Fruit fly (Drosophila melanogaster) whole organism, larva: Measurements from ENCODE around the gene hb.

Experiments
- noc ChIP-seq: fragments of 200-800 bp; sonication (Bioruptor generic); optimal IDR thresholded peaks from 3 replicates; lab custom pipeline; 2019; ENCODE audit warnings: missing biosample characterization, mild to moderate bottlenecking, missing genetic modification characterization, moderate library complexity

Gene hb

dm6 chr3R:8697772-8698259, at the start of gene hb:
TSS of gene hb (minus strand) at chr3R:8697822.
- no peak for TF ChIP-seq noc (tag; lab: Kevin White, UChicago)

- TF ChIP-seq noc (tag; lab: Kevin White, UChicago): no peak
These were observed 48.7 kb upstream of the hb start for dm6 chr3R:8746354-8746753.

dm6 chr3R:8744198-8744597, 46.6 kb upstream of the hb start:
- TF ChIP-seq noc (tag; lab: Kevin White, UChicago): peak; percentile 51

dm6 chr3R:8742661-8743060, 45.0 kb upstream of the hb start:
- no peak for TF ChIP-seq noc (tag; lab: Kevin White, UChicago)

- TF ChIP-seq noc (tag; lab: Kevin White, UChicago): no peak
These were observed 44.3 kb upstream of the hb start for dm6 chr3R:8741941-8742340.

dm6 chr3R:8741248-8741647, 43.6 kb upstream of the hb start:
- TF ChIP-seq noc (tag; lab: Kevin White, UChicago): no peak

dm6 chr3R:8740118-8740517, 42.5 kb upstream of the hb start:
- no peak for TF ChIP-seq noc (tag; lab: Kevin White, UChicago)

- no peak for TF ChIP-seq noc (tag; lab: Kevin White, UChicago)
These were observed 41.6 kb upstream of the hb start for dm6 chr3R:8739161-8739783.

- peak; percentile 93 for TF ChIP-seq noc (tag; lab: Kevin White, UChicago)
These were observed 34.1 kb upstream of the hb start, which contains the start of the genes M1BP and CG8202 for dm6 chr3R:8731597-8732263. TSS of gene M1BP (minus strand) at chr3R:8731698. TSS of gene CG8202 (plus strand) at chr3R:8732091.

- TF ChIP-seq noc (tag; lab: Kevin White, UChicago): no peak
These were observed 31.9 kb upstream of the hb start, which contains the start of gene ranshi for dm6 chr3R:8729542-8729941. TSS of gene ranshi (minus strand) at chr3R:8729693.

dm6 chr3R:8726632-8727031, 29.0 kb upstream of the hb start, which contains the start of gene CG8159:
TSS of gene CG8159 (plus strand) at chr3R:8726854.
- TF ChIP-seq noc (tag; lab: Kevin White, UChicago): no peak

dm6 chr3R:8725179-8725578, 27.6 kb upstream of the hb start, which contains the start of gene ouib:
TSS of gene ouib (plus strand) at chr3R:8725479.
- TF ChIP-seq noc (tag; lab: Kevin White, UChicago): no peak

dm6 chr3R:8722962-8723548, 25.4 kb upstream of the hb start, which contains the start of gene nom:
TSS of gene nom (plus strand) at chr3R:8723174.
- no peak for TF ChIP-seq noc (tag; lab: Kevin White, UChicago)

- no peak for TF ChIP-seq noc (tag; lab: Kevin White, UChicago)
These were observed 23.4 kb upstream of the hb start, which contains the start of gene CG8136 for dm6 chr3R:8721071-8721470. TSS of gene CG8136 (plus strand) at chr3R:8721371.

- TF ChIP-seq noc (tag; lab: Kevin White, UChicago): no peak
These were observed 21.3 kb upstream of the hb start, which contains the start of gene CG11760 for dm6 chr3R:8718898-8719297. TSS of gene CG11760 (plus strand) at chr3R:8719198.

dm6 chr3R:8718356-8718755, 20.7 kb upstream of the hb start, which contains the start of gene Cks85A:
TSS of gene Cks85A (minus strand) at chr3R:8718456.
- no peak for TF ChIP-seq noc (tag; lab: Kevin White, UChicago)
